Fruit fly (Drosophila melanogaster): Measurements from ENCODE around the gene CG46466.
A peak's percentile ranks its signal among the peaks of the same experiment; 100 is the strongest.

CG46466 gene

dm6 chr4:696638-697037 lies 33.7 kb upstream of the CG46466 start (continued):
- no peak for TF ChIP-seq CG10979 (tag; optimal IDR thresholded peaks at IDR 0.05)
- peak; percentile 46 for TF ChIP-seq CG2712 (tag; optimal IDR thresholded peaks at IDR 0.05)
- no peak for TF ChIP-seq CG10366 (GFP tag; IDR thresholded peaks at IDR 0.05)
- TF ChIP-seq dmrt11E (tag; optimal IDR thresholded peaks at IDR 0.05): peak; percentile 1
- TF ChIP-seq NK7.1 (GFP tag; optimal IDR thresholded peaks at IDR 0.05): no peak
- no peak for TF ChIP-seq Sox102F (GFP tag; optimal IDR thresholded peaks at IDR 0.05)
- no peak for TF ChIP-seq CG12299 (tag; optimal IDR thresholded peaks at IDR 0.05)
- TF ChIP-seq Awh (GFP tag; IDR thresholded peaks at IDR 0.05): no peak
- TF ChIP-seq CG18619 (GFP tag; optimal IDR thresholded peaks at IDR 0.05): no peak
- no peak for TF ChIP-seq CG42726 (GFP tag; IDR thresholded peaks at IDR 0.05; ENCODE audit: partially characterized antibody)
- no peak for TF ChIP-seq croc (GFP tag; conservative IDR thresholded peaks at IDR 0.05)
- no peak for TF ChIP-seq CG32772 (GFP tag; IDR thresholded peaks at IDR 0.05)
- no peak for TF ChIP-seq CG14965 (GFP tag; optimal IDR thresholded peaks at IDR 0.05; ENCODE audit: borderline replicate concordance)
- TF ChIP-seq Fer1 (GFP tag; optimal IDR thresholded peaks at IDR 0.05): no peak
- no peak for TF ChIP-seq Optix (GFP tag; IDR thresholded peaks at IDR 0.05)
- TF ChIP-seq CG12236 (GFP tag; optimal IDR thresholded peaks at IDR 0.05): no peak
- no peak for TF ChIP-seq stc (GFP tag; IDR thresholded peaks at IDR 0.05)
- peak in 1 of 2 experiments; percentile 11 for TF ChIP-seq bsh (GFP tag; optimal IDR thresholded peaks at IDR 0.05)
- peak; percentile 93; the same call in 1 of the 2 replicates for TF ChIP-seq CG13287 (GFP tag; IDR thresholded peaks at IDR 0.05; ENCODE audit: partially characterized antibody)
- TF ChIP-seq ash1 (GFP tag; optimal IDR thresholded peaks at IDR 0.05): no peak
- no peak for TF ChIP-seq seq (GFP tag; IDR thresholded peaks at IDR 0.05)
- no peak for TF ChIP-seq gt (GFP tag; IDR thresholded peaks at IDR 0.05)
- no peak for TF ChIP-seq Doc2 (GFP tag; IDR thresholded peaks at IDR 0.05)
- TF ChIP-seq BEAF-32 (GFP tag; optimal IDR thresholded peaks at IDR 0.05): peak; percentile 96
- TF ChIP-seq CG11398 (GFP tag; optimal IDR thresholded peaks at IDR 0.05): no peak
- TF ChIP-seq CG9215 (GFP tag; IDR thresholded peaks at IDR 0.05): no peak
- TF ChIP-seq CG14860 (GFP tag; IDR thresholded peaks at IDR 0.05; ENCODE audit: partially characterized antibody): no peak; the same call in 2 of the 3 replicates
- no peak for TF ChIP-seq slbo (GFP tag; IDR thresholded peaks at IDR 0.05)
- TF ChIP-seq mld (GFP tag; IDR thresholded peaks at IDR 0.05; ENCODE audit: partially characterized antibody): no peak; the same call in 2 of the 3 replicates
- no peak for TF ChIP-seq sim (GFP tag; IDR thresholded peaks at IDR 0.05)
- TF ChIP-seq dan (GFP tag; IDR thresholded peaks at IDR 0.05): no peak
- peak; percentile 4 for TF ChIP-seq CG1602 (GFP tag; optimal IDR thresholded peaks at IDR 0.05)
- no peak for TF ChIP-seq HLH3B (GFP tag; IDR thresholded peaks at IDR 0.05)
- TF ChIP-seq cato (GFP tag; optimal IDR thresholded peaks at IDR 0.05; ENCODE audit: borderline replicate concordance): no peak
- TF ChIP-seq CG2116 (GFP tag; optimal IDR thresholded peaks at IDR 0.05): peak; percentile 67
- TF ChIP-seq fd64A (GFP tag; optimal IDR thresholded peaks at IDR 0.05): no peak
- peak; percentile 70 for TF ChIP-seq CG33213 (GFP tag; optimal IDR thresholded peaks at IDR 0.05)
- TF ChIP-seq tll (GFP tag; optimal IDR thresholded peaks at IDR 0.05): no peak
- TF ChIP-seq salm (tag; optimal IDR thresholded peaks at IDR 0.05): no peak
- peak; percentile 96 for TF ChIP-seq Vsx1 (GFP tag; optimal IDR thresholded peaks at IDR 0.05)
- no peak for TF ChIP-seq CG4730 (GFP tag; IDR thresholded peaks at IDR 0.05)
- TF ChIP-seq repo (GFP tag; optimal IDR thresholded peaks at IDR 0.05): no peak
- TF ChIP-seq Mes4 (GFP tag; optimal IDR thresholded peaks at IDR 0.05): no peak
- TF ChIP-seq dimm (GFP tag; IDR thresholded peaks at IDR 0.05): no peak
- no peak for TF ChIP-seq hb (GFP tag; IDR thresholded peaks at IDR 0.05; ENCODE audit: partially characterized antibody)
- TF ChIP-seq CG9876 (GFP tag; optimal IDR thresholded peaks at IDR 0.05): peak; percentile 15
- no peak for TF ChIP-seq CG8359 (GFP tag; optimal IDR thresholded peaks at IDR 0.05; ENCODE audit: borderline replicate concordance)
- no peak for TF ChIP-seq CG10565 (GFP tag; optimal IDR thresholded peaks at IDR 0.05)
- peak; percentile 22 for TF ChIP-seq CG17359 (tag; optimal IDR thresholded peaks at IDR 0.05)
- no peak for TF ChIP-seq slou (GFP tag; optimal IDR thresholded peaks at IDR 0.05)
- no peak for TF ChIP-seq gce (GFP tag; IDR thresholded peaks at IDR 0.05)

Data from whole organism, embryonic.